Worm (Caenorhabditis elegans) whole organism, L1 larva: ENCODE measurements around the gene F21A3.2.

Source experiments
- pag-3 ChIP-seq: sonication (generic microtip); optimal IDR thresholded peaks from 2 replicates; lab custom pipeline; 2017; ENCODE audit warnings: missing genetic modification characterization, mild to moderate bottlenecking, missing compliant biosample characterization, antibody characterized with exemption, borderline replicate concordance; ENCODE audit not compliant: insufficient read depth
- zag-1 ChIP-seq: fragments of 150-350 bp; optimal IDR thresholded peaks from 2 replicates; lab custom pipeline; 2014; ENCODE audit warnings: missing biosample characterization, missing genetic modification characterization

DNA sequence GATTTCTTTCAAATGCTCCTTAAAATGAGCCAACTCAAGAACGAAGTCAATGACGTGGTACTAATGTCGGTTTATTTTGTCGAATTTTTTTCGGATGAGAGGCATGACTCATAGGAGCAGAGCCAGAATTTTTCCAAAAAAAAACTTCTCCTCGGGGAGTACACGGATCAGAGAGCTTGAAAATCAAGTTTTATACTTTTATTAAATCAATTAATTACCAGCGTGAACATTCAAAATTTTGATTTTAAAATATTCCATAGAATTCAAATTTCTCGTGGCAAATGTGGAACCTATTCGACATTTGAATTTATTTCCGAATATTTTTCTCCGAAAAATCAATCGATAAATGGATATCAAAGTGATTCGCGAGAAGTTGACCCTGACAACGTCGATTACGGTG, 2.6 kb upstream of the F21A3.2 start, which contains the start of gene F21A3.4:
- TF ChIP-seq zag-1 (tag; lab: Kevin White, UChicago) (no peak), pag-3 (tag; lab: Kevin White, UChicago) (no peak)
